Worm (Caenorhabditis elegans): ENCODE results near the gene sri-21.

DNA sequence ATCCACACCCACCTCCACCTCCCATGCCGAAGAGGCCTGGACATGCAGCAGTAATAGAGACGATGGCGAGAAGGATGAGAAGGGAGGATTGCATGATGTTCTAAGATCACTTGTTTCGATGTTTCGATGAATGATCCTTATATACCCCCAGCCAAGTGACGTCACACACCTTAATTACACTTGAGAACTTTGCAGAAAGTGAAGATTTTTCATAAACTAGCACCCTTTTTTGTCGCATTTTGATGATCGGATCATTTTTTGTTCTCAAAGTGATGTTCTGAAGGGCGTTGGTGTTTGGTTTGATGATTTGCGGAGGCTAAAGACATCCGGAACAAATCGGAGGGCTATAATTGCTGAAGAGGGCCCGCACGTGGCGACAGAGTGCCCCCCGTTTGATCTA is 26.1 kb downstream of the sri-21 start, which contains the start of gene grl-27:
- TF ChIP-seq nhr-237 (tag; optimal IDR thresholded peaks at IDR 0.05): no peak
- TF ChIP-seq nhr-12 (tag; optimal IDR thresholded peaks at IDR 0.05): no peak
- TF ChIP-seq elt-1 (tag; optimal IDR thresholded peaks at IDR 0.05; ENCODE audit: borderline replicate concordance, insufficient read depth): no peak
